Fruit fly (Drosophila melanogaster) whole organism, wandering third instar larva: ENCODE data around the gene Ttc1.

Source experiments
- Abd-B ChIP-seq: fragments of >200 bp; optimal IDR thresholded peaks from 2 replicates; lab custom pipeline; 2017; ENCODE audit warnings: missing biosample characterization, missing genetic modification characterization
- CG9705 ChIP-seq: fragments of 200-800 bp; sonication (Bioruptor generic); optimal IDR thresholded peaks from 2 replicates; lab custom pipeline; 2018; ENCODE audit warnings: missing biosample characterization, mild to moderate bottlenecking, missing genetic modification characterization
- HLH106 ChIP-seq: fragments of 200-800 bp; optimal IDR thresholded peaks from 3 replicates; lab custom pipeline; 2019; ENCODE audit warnings: missing biosample characterization, mild to moderate bottlenecking, missing genetic modification characterization, moderate library complexity
- Hr83 ChIP-seq: fragments of 200-300 bp; sonication (Bioruptor generic); optimal IDR thresholded peaks from 2 replicates; lab custom pipeline; 2016; ENCODE audit warnings: missing biosample characterization, mild to moderate bottlenecking, missing genetic modification characterization, moderate library complexity; ENCODE audit not compliant: poor library complexity, severe bottlenecking
- Jra ChIP-seq: sonication (Bioruptor generic); optimal IDR thresholded peaks from 2 replicates; lab custom pipeline; 2016; ENCODE audit warnings: missing biosample characterization, missing genetic modification characterization
- N ChIP-seq: fragments of >200 bp; optimal IDR thresholded peaks from 2 replicates; lab custom pipeline; 2018; ENCODE audit warnings: missing biosample characterization, missing external identifiers, missing genetic modification characterization
- OdsH ChIP-seq: fragments of 200-800 bp; sonication (Bioruptor generic); optimal IDR thresholded peaks from 2 replicates; lab custom pipeline; 2016; ENCODE audit warnings: missing biosample characterization, mild to moderate bottlenecking, missing genetic modification characterization
- Sp1 ChIP-seq: fragments of 200-800 bp; sonication (Bioruptor generic); optimal IDR thresholded peaks from 3 replicates; lab custom pipeline; 2019; ENCODE audit warnings: missing biosample characterization, mild to moderate bottlenecking, missing genetic modification characterization, moderate library complexity
- Vsx2 ChIP-seq: fragments of 200-300, 225-300 bp; sonication (Bioruptor generic); optimal IDR thresholded peaks from 2 replicates; lab custom pipeline; 2018; ENCODE audit warnings: missing biosample characterization, missing genetic modification characterization; ENCODE audit not compliant: partially characterized antibody
- br ChIP-seq: fragments of 200-800 bp; sonication (Bioruptor generic); optimal IDR thresholded peaks from 2 replicates; lab custom pipeline; 2016; ENCODE audit warnings: missing biosample characterization, missing genetic modification characterization
- dmrt93B ChIP-seq: fragments of 200-800 bp; sonication (Bioruptor generic); optimal IDR thresholded peaks from 2 replicates; lab custom pipeline; 2018; ENCODE audit warnings: missing biosample characterization, mild to moderate bottlenecking, missing genetic modification characterization
- ey ChIP-seq: fragments of 200-800 bp; sonication (Bioruptor generic); optimal IDR thresholded peaks from 2 replicates; lab custom pipeline; 2016; ENCODE audit warnings: missing biosample characterization, missing genetic modification characterization
- foxo ChIP-seq, 2 experiments: fragments of 200-800 bp; sonication (Bioruptor generic); optimal IDR thresholded peaks; 2 replicates in 1 of 2; 3 replicates in 1 of 2; lab custom pipeline; 2016 to 2017; ENCODE audit warnings: missing biosample characterization in 2 of 2, missing genetic modification characterization in 2 of 2
- fru ChIP-seq: fragments of 200-800 bp; sonication (Bioruptor generic); optimal IDR thresholded peaks from 3 replicates; lab custom pipeline; 2016; ENCODE audit warnings: missing biosample characterization, mild to moderate bottlenecking, missing genetic modification characterization
- h ChIP-seq: fragments of 200-800 bp; sonication (Bioruptor generic); optimal IDR thresholded peaks from 3 replicates; lab custom pipeline; 2016; ENCODE audit warnings: missing biosample characterization, mild to moderate bottlenecking, missing genetic modification characterization
- jim ChIP-seq: fragments of 175-275, 200-325 bp; sonication (Bioruptor generic); optimal IDR thresholded peaks from 2 replicates; lab custom pipeline; 2016; ENCODE audit warnings: missing biosample characterization, mild to moderate bottlenecking, missing genetic modification characterization
- psq ChIP-seq: fragments of 200-800 bp; sonication (Bioruptor generic); optimal IDR thresholded peaks from 3 replicates; lab custom pipeline; 2017; ENCODE audit warnings: missing biosample characterization, mild to moderate bottlenecking, missing genetic modification characterization, moderate library complexity
- rgr ChIP-seq: fragments of 200-800 bp; sonication (Bioruptor generic); optimal IDR thresholded peaks from 3 replicates; lab custom pipeline; 2016; ENCODE audit warnings: missing biosample characterization, mild to moderate bottlenecking, missing genetic modification characterization
- woc ChIP-seq: sonication (Bioruptor generic); optimal IDR thresholded peaks from 2 replicates; lab custom pipeline; 2016; ENCODE audit warnings: missing biosample characterization, mild to moderate bottlenecking, missing genetic modification characterization

Gene Ttc1

DNA sequence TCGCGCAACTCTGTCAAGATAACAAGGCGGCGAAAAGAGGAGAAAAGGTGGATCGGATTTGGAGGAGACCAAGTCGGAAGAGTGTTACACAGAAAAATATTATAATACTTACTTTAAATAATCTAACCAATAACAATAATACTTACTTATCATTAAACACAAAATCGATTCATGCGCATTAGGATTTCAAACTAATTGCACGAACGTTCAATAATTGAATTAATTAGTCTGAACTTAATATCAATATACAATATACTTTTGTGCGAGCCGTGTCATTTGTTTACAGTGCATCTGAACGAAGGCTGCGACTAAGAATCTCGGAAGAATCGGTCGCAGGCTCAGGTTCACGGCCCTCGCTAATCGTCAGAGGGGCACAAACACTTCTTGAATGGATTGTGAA lies 47.4 kb downstream of the Ttc1 start:
- TF ChIP-seq psq (GFP tag; lab: Kevin White, UChicago) (peak; percentile 41), Sp1 (GFP tag; lab: Kevin White, UChicago) (peak; percentile 40), Abd-B (GFP tag; lab: Kevin White, UChicago) (no peak), woc (no peak), OdsH (peak; percentile 36), fru (GFP tag; lab: Kevin White, UChicago) (peak; percentile 43), br (GFP tag; lab: Kevin White, UChicago) (peak; percentile 23), CG9705 (GFP tag; lab: Kevin White, UChicago) (no peak), Jra (GFP tag; lab: Kevin White, UChicago) (no peak), N (GFP tag; lab: Kevin White, UChicago) (no peak), HLH106 (peak; percentile 53), ey (GFP tag; lab: Kevin White, UChicago) (peak; percentile 22), h (GFP tag; lab: Kevin White, UChicago) (peak; percentile 53), dmrt93B (GFP tag; lab: Kevin White, UChicago) (no peak), Vsx2 (no peak), rgr (peak; percentile 27), jim (no peak), Hr83 (GFP tag; lab: Kevin White, UChicago) (no peak), foxo (GFP tag; optimal IDR thresholded peaks at IDR 0.05; lab: Kevin White, UChicago) (peak in 1 of 2 experiments; percentile 64)

DNA sequence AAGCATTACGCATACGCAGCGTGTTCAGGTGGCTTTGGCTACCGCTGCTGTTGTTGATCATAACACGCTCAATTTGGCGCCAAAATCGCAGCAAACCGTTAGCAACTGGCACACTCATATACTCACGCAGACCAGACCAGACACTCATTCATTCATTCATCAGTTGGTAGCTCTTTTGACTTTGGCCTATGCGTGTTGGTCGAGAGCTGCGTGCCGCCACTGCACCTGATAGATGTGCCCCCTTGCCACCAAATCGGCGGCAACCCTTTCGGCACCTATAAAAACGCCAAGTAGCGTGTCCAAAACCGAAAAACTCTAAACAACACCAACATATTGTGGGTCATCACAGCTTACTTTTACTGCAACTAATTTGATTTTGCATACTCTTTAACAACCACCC lies 48.3 kb downstream of the Ttc1 start:
- no peak for TF ChIP-seq fru (GFP tag; lab: Kevin White, UChicago)
